Worm (Caenorhabditis elegans) whole organism, L1 larva: ENCODE results near the gene gtl-1.

ENCODE experiments used
- aha-1 ChIP-seq: fragments of 150-350 bp; optimal IDR thresholded peaks from 2 replicates; lab custom pipeline; 2014; ENCODE audit warnings: missing biosample characterization, missing genetic modification characterization
- ces-1 ChIP-seq: fragments of 150-350 bp; optimal IDR thresholded peaks from 2 replicates; lab custom pipeline; 2014; ENCODE audit warnings: missing biosample characterization, missing genetic modification reagents, missing genetic modification characterization
- lir-3 ChIP-seq: sonication (generic microtip); optimal IDR thresholded peaks from 2 replicates; lab custom pipeline; 2016; ENCODE audit warnings: mild to moderate bottlenecking, missing genetic modification characterization, moderate library complexity, missing compliant biosample characterization; ENCODE audit not compliant: poor library complexity
- lsy-2 ChIP-seq, 2 experiments: fragments of 150-350 bp; optimal IDR thresholded peaks; 2 replicates each; lab custom pipeline; 2014; ENCODE audit warnings: missing biosample characterization in 2 of 2, missing genetic modification characterization in 2 of 2
- nhr-11 ChIP-seq: fragments of 150-350 bp; optimal IDR thresholded peaks from 2 replicates; lab custom pipeline; 2014; ENCODE audit warnings: missing biosample characterization, missing genetic modification characterization
- nhr-77 ChIP-seq: fragments of 150-350 bp; optimal IDR thresholded peaks from 2 replicates; lab custom pipeline; 2014; ENCODE audit warnings: missing biosample characterization, missing genetic modification characterization
- sox-4 ChIP-seq: sonication (generic microtip); optimal IDR thresholded peaks from 2 replicates; lab custom pipeline; 2016; ENCODE audit warnings: missing genetic modification characterization, missing compliant biosample characterization
- unc-62 ChIP-seq: fragments of 150-350 bp; optimal IDR thresholded peaks from 2 replicates; lab custom pipeline; 2014; ENCODE audit warnings: missing biosample characterization, missing genetic modification reagents, missing genetic modification characterization
- xbp-1 ChIP-seq: sonication (generic microtip); optimal IDR thresholded peaks from 2 replicates; lab custom pipeline; 2016; ENCODE audit warnings: missing genetic modification characterization, missing compliant biosample characterization
- ztf-4 ChIP-seq: fragments of 150-350 bp; optimal IDR thresholded peaks from 2 replicates; lab custom pipeline; 2014; ENCODE audit warnings: missing biosample characterization, missing genetic modification characterization

DNA sequence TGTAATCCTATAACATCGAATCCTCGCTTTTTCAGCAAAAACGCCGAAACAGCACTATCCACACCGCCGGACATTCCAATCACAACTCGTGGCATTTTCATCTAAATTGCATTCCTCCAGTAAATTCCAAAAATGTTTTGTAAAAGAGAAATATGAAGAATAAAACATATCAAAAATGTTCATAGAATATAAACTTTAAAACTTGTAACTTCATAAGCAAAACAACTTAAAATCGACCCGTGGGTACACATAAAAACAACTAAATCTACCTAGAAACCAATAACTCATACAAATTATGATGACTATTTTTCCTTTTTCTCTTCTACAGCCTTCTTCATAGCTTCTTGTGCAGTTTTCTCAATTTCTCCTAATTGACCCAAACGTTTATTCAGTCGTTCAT, 37.5 kb upstream of the gtl-1 start, which contains the start of gene mttu-1:
- no peak for TF ChIP-seq lsy-2 (tag; optimal IDR thresholded peaks at IDR 0.05; lab: Kevin White, UChicago)
- no peak for TF ChIP-seq unc-62 (GFP tag; lab: Kevin White, UChicago)
- TF ChIP-seq aha-1 (tag; lab: Kevin White, UChicago) = no peak
- TF ChIP-seq nhr-11 (tag; lab: Kevin White, UChicago) = no peak
- TF ChIP-seq lir-3 = no peak
- TF ChIP-seq ces-1 (GFP tag; lab: Kevin White, UChicago) = no peak
- no peak for TF ChIP-seq nhr-77 (tag; lab: Kevin White, UChicago)
- TF ChIP-seq ztf-4 = no peak
- TF ChIP-seq sox-4 (tag; lab: Kevin White, UChicago) = no peak
- TF ChIP-seq xbp-1 (tag; lab: Kevin White, UChicago) = no peak
